Fruit fly (Drosophila melanogaster) whole organism, embryonic: ENCODE measurements around the gene hop.

Experiments used
- Asciz ChIP-seq: fragments of 200-800 bp; sonication (Bioruptor generic); optimal IDR thresholded peaks from 2 replicates; lab custom pipeline; 2017; ENCODE audit warnings: missing biosample characterization, mild to moderate bottlenecking, missing genetic modification characterization, missing genetic modification reagents
- Atf-2 ChIP-seq: fragments of 200-800 bp; sonication (Bioruptor generic); optimal IDR thresholded peaks from 2 replicates; lab custom pipeline; 2016; ENCODE audit warnings: missing biosample characterization, missing genetic modification characterization
- Bgb ChIP-seq: fragments of 200-800 bp; sonication (Bioruptor generic); IDR thresholded peaks from 2 replicates; pipeline ENCODE4 v1.3.6; 2022; ENCODE audit warnings: missing biosample characterization, missing genetic modification characterization; ENCODE audit not compliant: partially characterized antibody
- CG10274 ChIP-seq: fragments of 200-800 bp; sonication (Bioruptor generic); optimal IDR thresholded peaks from 3 replicates; lab custom pipeline; 2017; ENCODE audit warnings: missing biosample characterization, mild to moderate bottlenecking, missing genetic modification characterization
- CG10321 ChIP-seq: fragments of 200-800 bp; sonication (Bioruptor generic); IDR thresholded peaks from 2 replicates; pipeline ENCODE4 v1.3.6; 2022; ENCODE audit warnings: missing biosample characterization, missing genetic modification characterization
- CG10979 ChIP-seq: fragments of 200-800 bp; sonication (Bioruptor generic); optimal IDR thresholded peaks from 2 replicates; lab custom pipeline; 2018; ENCODE audit warnings: missing biosample characterization, mild to moderate bottlenecking, missing genetic modification characterization, moderate library complexity
- CG11398 ChIP-seq: fragments of 200-800 bp; sonication (Bioruptor generic); optimal IDR thresholded peaks from 2 replicates; lab custom pipeline; 2016; ENCODE audit warnings: missing biosample characterization, missing genetic modification characterization
- CG12942 ChIP-seq: fragments of 200-800 bp; sonication (Bioruptor generic); optimal IDR thresholded peaks from 3 replicates; lab custom pipeline; 2016; ENCODE audit warnings: missing biosample characterization, missing genetic modification characterization
- CG17829 ChIP-seq: fragments of 200-800 bp; optimal IDR thresholded peaks from 2 replicates; lab custom pipeline; 2019; ENCODE audit warnings: missing biosample characterization, mild to moderate bottlenecking, missing genetic modification characterization, moderate library complexity
- CG18011 ChIP-seq: fragments of 200-800 bp; sonication (Bioruptor generic); optimal IDR thresholded peaks from 2 replicates; lab custom pipeline; 2017; ENCODE audit warnings: missing biosample characterization, missing genetic modification characterization, mild to moderate bottlenecking, moderate library complexity, missing genotype
- CG18476 ChIP-seq: fragments of 200-800 bp; sonication (Bioruptor generic); optimal IDR thresholded peaks from 2 replicates; lab custom pipeline; 2016; ENCODE audit warnings: missing biosample characterization, mild to moderate bottlenecking, missing genetic modification characterization
- CG2202 ChIP-seq: fragments of 200-800 bp; sonication (Bioruptor generic); optimal IDR thresholded peaks from 2 replicates; lab custom pipeline; 2018; ENCODE audit warnings: missing biosample characterization, mild to moderate bottlenecking, missing genetic modification characterization
- CG34422 ChIP-seq: fragments of 200-800 bp; sonication (Bioruptor generic); IDR thresholded peaks from 3 replicates; pipeline ENCODE4 v1.3.6; 2022; ENCODE audit warnings: missing biosample characterization, missing genetic modification characterization
- CG6175 ChIP-seq: fragments of 200-800 bp; sonication (Bioruptor generic); IDR thresholded peaks from 3 replicates; pipeline ENCODE4 v1.3.6; 2022; ENCODE audit warnings: missing biosample characterization, missing genetic modification characterization
- CG8765 ChIP-seq: fragments of 200-800 bp; sonication (Bioruptor generic); IDR thresholded peaks from 2 replicates; pipeline ENCODE4 v1.3.6; 2022; ENCODE audit warnings: missing biosample characterization, missing genetic modification characterization
- CG9437 ChIP-seq: fragments of 200-800 bp; sonication (Bioruptor generic); optimal IDR thresholded peaks from 2 replicates; lab custom pipeline; 2018; ENCODE audit warnings: missing biosample characterization, mild to moderate bottlenecking, missing genetic modification characterization
- CTCF ChIP-seq: fragments of 200-800 bp; sonication (Bioruptor generic); optimal IDR thresholded peaks from 2 replicates; lab custom pipeline; 2017; ENCODE audit warnings: missing biosample characterization, mild to moderate bottlenecking, missing genetic modification characterization, moderate library complexity
- Dip3 ChIP-seq: fragments of 200-800 bp; sonication (Bioruptor generic); optimal IDR thresholded peaks from 3 replicates; lab custom pipeline; 2016; ENCODE audit warnings: missing biosample characterization, missing genetic modification characterization
- E2f2 ChIP-seq: fragments of 200-800 bp; sonication (Bioruptor generic); IDR thresholded peaks from 2 replicates; pipeline ENCODE4 v1.3.6; 2022; ENCODE audit warnings: missing biosample characterization, missing genetic modification characterization
- Fer1 ChIP-seq: fragments of 200-800 bp; sonication (Bioruptor generic); optimal IDR thresholded peaks from 2 replicates; lab custom pipeline; 2017; ENCODE audit warnings: missing biosample characterization, mild to moderate bottlenecking, missing genetic modification characterization
- Fer3 ChIP-seq: fragments of 200-800 bp; sonication (Bioruptor generic); optimal IDR thresholded peaks from 2 replicates; lab custom pipeline; 2018; ENCODE audit warnings: missing biosample characterization, mild to moderate bottlenecking, missing genetic modification characterization, moderate library complexity
- HLHmδ ChIP-seq: fragments of 200-800 bp; sonication (Bioruptor generic); optimal IDR thresholded peaks from 2 replicates; lab custom pipeline; 2018; ENCODE audit warnings: missing biosample characterization, mild to moderate bottlenecking, missing genetic modification characterization, moderate library complexity
- Hr78 ChIP-seq, 2 experiments: fragments of 200-800 bp in 1 of 2; fragments of >200 bp in 1 of 2; sonication (Bioruptor generic) in 1 of 2; optimal IDR thresholded peaks; 2 replicates each; lab custom pipeline; 2017 to 2019; ENCODE audit warnings: missing biosample characterization in 2 of 2, missing genetic modification characterization in 2 of 2, mild to moderate bottlenecking in 1 of 2, moderate library complexity in 1 of 2
- NfI ChIP-seq: fragments of 200-800 bp; sonication (Bioruptor generic); optimal IDR thresholded peaks from 3 replicates; lab custom pipeline; 2018; ENCODE audit warnings: missing biosample characterization, mild to moderate bottlenecking, missing genetic modification characterization, moderate library complexity
- PHDP ChIP-seq: fragments of 200-800 bp; sonication (Bioruptor generic); optimal IDR thresholded peaks from 3 replicates; lab custom pipeline; 2018; ENCODE audit warnings: missing biosample characterization, mild to moderate bottlenecking, missing genetic modification characterization, moderate library complexity
- Ssrp ChIP-seq: fragments of 200-800 bp; sonication (Bioruptor generic); optimal IDR thresholded peaks from 2 replicates; lab custom pipeline; 2018; ENCODE audit warnings: missing biosample characterization, mild to moderate bottlenecking, missing genetic modification characterization, moderate library complexity
- Tbp ChIP-seq: fragments of >200 bp; optimal IDR thresholded peaks from 2 replicates; lab custom pipeline; 2018; ENCODE audit warnings: missing biosample characterization, missing genetic modification characterization
- Xbp1 ChIP-seq: fragments of 200-800 bp; sonication (Bioruptor generic); optimal IDR thresholded peaks from 3 replicates; lab custom pipeline; 2016; ENCODE audit warnings: missing biosample characterization, mild to moderate bottlenecking, missing genetic modification characterization
- ab ChIP-seq: fragments of 200-800 bp; sonication (Bioruptor generic); optimal IDR thresholded peaks from 2 replicates; lab custom pipeline; 2016; ENCODE audit warnings: missing biosample characterization, missing genetic modification characterization
- ase ChIP-seq: fragments of 200-800 bp; sonication (Bioruptor generic); IDR thresholded peaks from 3 replicates; pipeline ENCODE4 v1.3.6; 2022; ENCODE audit warnings: missing biosample characterization, missing genetic modification characterization
- ash1 ChIP-seq: fragments of 200-800 bp; sonication (Bioruptor generic); optimal IDR thresholded peaks from 2 replicates; lab custom pipeline; 2018; ENCODE audit warnings: missing biosample characterization, mild to moderate bottlenecking, missing genetic modification characterization
- bcd ChIP-seq: fragments of 200-800 bp; sonication (Bioruptor generic); optimal IDR thresholded peaks from 2 replicates; lab custom pipeline; 2017; ENCODE audit warnings: missing biosample characterization, mild to moderate bottlenecking, missing genetic modification characterization
- chm ChIP-seq: fragments of 200-800 bp; sonication (Bioruptor generic); IDR thresholded peaks from 2 replicates; pipeline ENCODE4 v1.3.6; 2022; ENCODE audit warnings: missing biosample characterization, missing genetic modification characterization
- esg ChIP-seq: fragments of 200-800 bp; sonication (Bioruptor generic); conservative IDR thresholded peaks from 2 replicates; pipeline ENCODE4 v1.3.6; 2022; ENCODE audit warnings: missing biosample characterization, missing genetic modification characterization
- gcm2 ChIP-seq: fragments of 200-800 bp; sonication (Bioruptor generic); optimal IDR thresholded peaks from 2 replicates; lab custom pipeline; 2016; ENCODE audit warnings: missing biosample characterization, missing genetic modification characterization
- gsb ChIP-seq: fragments of 200-800 bp; sonication (Bioruptor generic); IDR thresholded peaks from 2 replicates; pipeline ENCODE4 v1.3.6; 2022; ENCODE audit warnings: missing biosample characterization, missing genetic modification characterization
- hb ChIP-seq: fragments of 200-800 bp; sonication (Bioruptor generic); IDR thresholded peaks from 3 replicates; pipeline ENCODE4 v1.3.6; 2022; ENCODE audit warnings: missing biosample characterization, missing genetic modification characterization; ENCODE audit not compliant: partially characterized antibody
- jing ChIP-seq: fragments of 200-800 bp; sonication (Bioruptor generic); optimal IDR thresholded peaks from 2 replicates; lab custom pipeline; 2018; ENCODE audit warnings: missing biosample characterization, mild to moderate bottlenecking, missing genetic modification characterization
- kni ChIP-seq: fragments of 200-800 bp; sonication (Bioruptor generic); optimal IDR thresholded peaks from 3 replicates; lab custom pipeline; 2017; ENCODE audit warnings: mild to moderate bottlenecking, missing biosample characterization, missing genetic modification reagents, missing genetic modification characterization
- knrl ChIP-seq: fragments of 200-800 bp; sonication (Bioruptor generic); IDR thresholded peaks from 3 replicates; pipeline ENCODE4 v1.3.6; 2022; ENCODE audit warnings: missing biosample characterization, missing genetic modification characterization; ENCODE audit not compliant: partially characterized antibody
- lbe ChIP-seq: fragments of 200-800 bp; sonication (Bioruptor generic); optimal IDR thresholded peaks from 2 replicates; lab custom pipeline; 2016; ENCODE audit warnings: missing biosample characterization, mild to moderate bottlenecking, missing genetic modification characterization
- odd ChIP-seq: fragments of 200-800 bp; sonication (Bioruptor generic); optimal IDR thresholded peaks from 2 replicates; lab custom pipeline; 2017; ENCODE audit warnings: missing biosample characterization, mild to moderate bottlenecking, missing genetic modification characterization
- otp ChIP-seq: fragments of 200-800 bp; sonication (Bioruptor generic); IDR thresholded peaks from 3 replicates; pipeline ENCODE4, ENCODE4 v1.3.6; 2022; ENCODE audit warnings: missing biosample characterization, missing genetic modification characterization
- repo ChIP-seq: fragments of 200-800 bp; sonication (Bioruptor generic); optimal IDR thresholded peaks from 2 replicates; lab custom pipeline; 2016; ENCODE audit warnings: missing biosample characterization, missing genetic modification characterization
- sc ChIP-seq, 3 experiments: fragments of >200 bp in 2 of 3; fragments of 200-800 bp in 1 of 3; sonication (Bioruptor generic) in 1 of 3; optimal IDR thresholded peaks; 2 replicates in 2 of 3; 3 replicates in 1 of 3; lab custom pipeline; 2017; ENCODE audit warnings: mild to moderate bottlenecking in 1 of 3, missing biosample characterization in 1 of 3, missing genetic modification characterization in 1 of 3, missing genetic modification reagents in 1 of 3
- shn ChIP-seq: fragments of 200-800 bp; sonication (Bioruptor generic); optimal IDR thresholded peaks from 3 replicates; lab custom pipeline; 2016; ENCODE audit warnings: missing biosample characterization, missing genetic modification characterization
- tap ChIP-seq: fragments of 200-800 bp; optimal IDR thresholded peaks from 3 replicates; lab custom pipeline; 2019; ENCODE audit warnings: missing biosample characterization, mild to moderate bottlenecking, missing genetic modification characterization, moderate library complexity
- tna ChIP-seq: fragments of 200-800 bp; sonication (Bioruptor generic); IDR thresholded peaks from 2 replicates; pipeline ENCODE4 v1.3.6; 2022; ENCODE audit warnings: missing biosample characterization, missing genetic modification characterization; ENCODE audit not compliant: partially characterized antibody
- toy ChIP-seq: fragments of 200-800 bp; sonication (Bioruptor generic); IDR thresholded peaks from 2 replicates; pipeline ENCODE4 v1.3.6; 2022; ENCODE audit warnings: missing biosample characterization, missing genetic modification characterization
- wdn ChIP-seq: fragments of 200-800 bp; sonication (Bioruptor generic); IDR thresholded peaks from 2 replicates; pipeline ENCODE4 v1.3.6; 2022; ENCODE audit warnings: missing biosample characterization, missing genetic modification characterization

Gene hop

DNA sequence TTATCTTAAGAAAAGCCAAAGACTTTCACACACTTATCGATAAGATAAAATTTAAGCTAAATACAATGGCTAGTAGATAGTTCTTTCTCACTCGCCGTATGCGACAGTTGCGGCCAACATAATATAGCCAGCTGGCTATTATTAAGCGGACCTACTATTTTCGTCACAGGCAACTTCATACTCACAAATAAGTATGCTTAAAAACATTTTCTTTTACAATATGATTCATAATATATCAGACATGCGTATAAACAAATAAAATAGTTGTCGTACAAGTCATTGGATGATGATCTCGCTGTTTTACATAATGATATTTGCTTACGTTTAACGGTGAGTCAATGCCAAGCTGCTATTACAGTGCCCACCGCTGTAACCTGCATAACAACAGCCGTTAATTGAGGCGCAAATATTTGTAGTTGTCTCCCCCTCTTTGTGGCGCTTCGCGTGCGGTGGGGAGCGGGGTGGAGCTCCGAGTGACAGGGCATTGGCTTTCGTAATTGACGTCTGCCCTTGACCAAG is 41.6 kb downstream of the hop start (continued):
- TF ChIP-seq wdn (no peak), hb (no peak), gsb (GFP tag; lab: Robert Waterston, UW) (peak; percentile 40; the same call in 1 of the 2 replicates), CG10321 (GFP tag; lab: Robert Waterston, UW) (no peak), CG10274 (GFP tag; lab: Kevin White, UChicago) (peak; percentile 37), CG6175 (GFP tag; lab: Robert Waterston, UW) (no peak), lbe (GFP tag; lab: Kevin White, UChicago) (peak; percentile 19), CG12942 (GFP tag; lab: Kevin White, UChicago) (peak; percentile 14), Hr78 (GFP tag; optimal IDR thresholded peaks at IDR 0.05; lab: Kevin White, UChicago) (peak in 1 of 2 experiments; percentile 69), jing (GFP tag; lab: Kevin White, UChicago) (peak; percentile 65), repo (GFP tag; lab: Kevin White, UChicago) (no peak), Dip3 (peak; percentile 52), tap (peak; percentile 63), HLHmδ (no peak), ase (GFP tag; lab: Robert Waterston, UW) (no peak; the same call in 1 of the 3 replicates), CG18011 (GFP tag; lab: Kevin White, UChicago) (peak; percentile 11), shn (GFP tag; lab: Kevin White, UChicago) (peak; percentile 43), CG9437 (GFP tag; lab: Kevin White, UChicago) (peak; percentile 58), sc (optimal IDR thresholded peaks at IDR 0.05; lab: Kevin White, UChicago) (no peak), sc (GFP tag; optimal IDR thresholded peaks at IDR 0.05; lab: Kevin White, UChicago) (peak; percentile 34), otp (GFP tag; lab: Robert Waterston, UW) (peak; percentile 77), Tbp (no peak), bcd (peak; percentile 78), knrl (GFP tag; lab: Robert Waterston, UW) (no peak), CG18476 (peak; percentile 30), Bgb (GFP tag; lab: Robert Waterston, UW) (no peak), chm (GFP tag; lab: Robert Waterston, UW) (peak; percentile 57; the same call in 1 of the 2 replicates), kni (GFP tag; lab: Kevin White, UChicago) (peak; percentile 64), CG17829 (tag; lab: Kevin White, UChicago) (peak; percentile 48), CG34422 (peak; percentile 62), CG11398 (GFP tag; lab: Kevin White, UChicago) (peak; percentile 34), Ssrp (peak; percentile 60), toy (GFP tag; lab: Robert Waterston, UW) (no peak), CG2202 (peak; percentile 2), esg (GFP tag; lab: Robert Waterston, UW) (peak; percentile 67), odd (GFP tag; lab: Kevin White, UChicago) (peak; percentile 54), CTCF (GFP tag; lab: Kevin White, UChicago) (peak; percentile 8), Atf-2 (GFP tag; lab: Kevin White, UChicago) (peak; percentile 24), E2f2 (peak; percentile 34; the same call in 1 of the 2 replicates), gcm2 (GFP tag; lab: Kevin White, UChicago) (peak; percentile 60), PHDP (peak; percentile 78), CG8765 (GFP tag; lab: Robert Waterston, UW) (no peak), tna (GFP tag; lab: Robert Waterston, UW) (no peak), Asciz (GFP tag; lab: Kevin White, UChicago) (peak; percentile 71), ash1 (GFP tag; lab: Kevin White, UChicago) (no peak), Fer1 (GFP tag; lab: Kevin White, UChicago) (peak; percentile 77), Fer3 (tag; lab: Kevin White, UChicago) (peak; percentile 62), Xbp1 (GFP tag; lab: Kevin White, UChicago) (peak; percentile 68), ab (GFP tag; lab: Kevin White, UChicago) (no peak), NfI (GFP tag; lab: Kevin White, UChicago) (peak; percentile 62), CG10979 (tag; lab: Kevin White, UChicago) (peak; percentile 69)
